Worm (Caenorhabditis elegans) whole organism, late embryonic: ENCODE results near the gene npr-32.

Source experiments
- syd-9 ChIP-seq: sonication (generic microtip); optimal IDR thresholded peaks from 2 replicates; lab custom pipeline; 2016; ENCODE audit warnings: mild to moderate bottlenecking, missing genetic modification characterization, moderate library complexity, missing compliant biosample characterization

Gene npr-32

DNA sequence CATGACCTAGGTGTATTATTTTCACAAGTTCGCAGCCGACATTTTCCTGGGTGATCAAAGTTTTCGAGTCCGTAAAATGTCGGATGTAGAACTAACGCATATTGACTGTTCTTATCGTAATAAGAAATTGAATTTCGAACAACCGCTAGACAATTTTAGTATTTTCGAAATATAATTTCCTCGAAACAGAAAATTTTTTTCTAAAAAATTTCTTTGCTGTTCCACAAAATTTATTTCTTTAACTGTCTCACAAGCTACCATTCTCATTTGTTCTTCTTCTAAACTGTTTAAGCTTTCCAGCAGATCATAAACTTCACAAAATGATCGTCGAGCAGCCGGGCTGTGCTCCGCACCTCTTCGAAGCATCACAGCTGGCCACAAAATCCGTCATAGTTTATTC lies 54.7 kb downstream of the npr-32 start, which contains the start of gene C52D10.3:
TSS of gene C52D10.3 (plus strand) at position 301 of the 400 bp plus-strand sequence.
- no peak for TF ChIP-seq syd-9 (tag; lab: Kevin White, UChicago)
